Worm (Caenorhabditis elegans) whole organism, young adult: ENCODE results near the gene F57B9.3.

Experiments used
- B0019.2 ChIP-seq: fragments of 200-800 bp; sonication (Bioruptor generic); conservative IDR thresholded peaks from 2 replicates; pipeline ENCODE4 v1.3.6; 2022; ENCODE audit warnings: missing genetic modification reagents, missing genetic modification characterization, missing compliant biosample characterization
- B0336.3 ChIP-seq: fragments of 200-800 bp; sonication (Bioruptor generic); IDR thresholded peaks from 2 replicates; pipeline ENCODE4 v1.3.6; 2022; ENCODE audit warnings: missing genetic modification characterization, missing compliant biosample characterization
- F52B5.7 ChIP-seq: sonication (generic microtip); optimal IDR thresholded peaks from 2 replicates; lab custom pipeline; 2016; ENCODE audit warnings: mild to moderate bottlenecking, missing genetic modification characterization, missing compliant biosample characterization
- K11D2.4 ChIP-seq: fragments of 200-800 bp; sonication (Bioruptor generic); IDR thresholded peaks from 2 replicates; pipeline ENCODE4 v1.3.6; 2022; ENCODE audit warnings: missing genetic modification reagents, missing genetic modification characterization, missing compliant biosample characterization
- K12H6.12 ChIP-seq: fragments of 200-800 bp; sonication (Bioruptor generic); optimal IDR thresholded peaks from 2 replicates; lab custom pipeline; 2018; ENCODE audit warnings: mild to moderate bottlenecking, missing genetic modification characterization, missing compliant biosample characterization
- T07F8.4 ChIP-seq: sonication (generic microtip); optimal IDR thresholded peaks from 2 replicates; lab custom pipeline; 2016; ENCODE audit warnings: mild to moderate bottlenecking, missing genetic modification characterization, moderate library complexity, missing compliant biosample characterization
- Y67H2A.10 ChIP-seq: fragments of 200-800 bp; sonication (Bioruptor generic); conservative IDR thresholded peaks from 2 replicates; pipeline ENCODE4 v1.3.6; 2022; ENCODE audit warnings: missing genetic modification reagents, missing genetic modification characterization, missing compliant biosample characterization
- Y79H2A.3 ChIP-seq: fragments of 200-800 bp; sonication (Bioruptor generic); conservative IDR thresholded peaks from 2 replicates; pipeline ENCODE4 v1.3.6; 2022; ENCODE audit warnings: missing genetic modification reagents, missing genetic modification characterization, missing compliant biosample characterization
- ZK185.1 ChIP-seq: sonication (generic microtip); optimal IDR thresholded peaks from 2 replicates; lab custom pipeline; 2016; ENCODE audit warnings: mild to moderate bottlenecking, missing genetic modification characterization, missing compliant biosample characterization; ENCODE audit not compliant: poor library complexity, severe bottlenecking
- akir-1 ChIP-seq: fragments of 200-800 bp; sonication (Bioruptor generic); optimal IDR thresholded peaks from 2 replicates; lab custom pipeline; 2018; ENCODE audit warnings: mild to moderate bottlenecking, missing genetic modification characterization, moderate library complexity, missing compliant biosample characterization
- atf-7 ChIP-seq: sonication (generic microtip); optimal IDR thresholded peaks from 2 replicates; lab custom pipeline; 2017; ENCODE audit warnings: mild to moderate bottlenecking, missing genetic modification characterization, missing compliant biosample characterization
- attf-5 ChIP-seq: fragments of 200-800 bp; sonication (Bioruptor generic); optimal IDR thresholded peaks from 2 replicates; lab custom pipeline; 2018; ENCODE audit warnings: mild to moderate bottlenecking, missing genetic modification characterization, missing compliant biosample characterization
- ccch-3 ChIP-seq: fragments of 200-800 bp; sonication (Bioruptor generic); optimal IDR thresholded peaks from 2 replicates; lab custom pipeline; 2018; ENCODE audit warnings: mild to moderate bottlenecking, missing genetic modification characterization, missing compliant biosample characterization
- cebp-1 ChIP-seq, 2 experiments: fragments of 200-800 bp in 1 of 2; sonication (Bioruptor generic) in 1 of 2; sonication (generic microtip) in 1 of 2; IDR thresholded peaks in 1 of 2; optimal IDR thresholded peaks in 1 of 2; 2 replicates each; pipeline versions ENCODE4 v1.3.6 to Lab custom; 2017 to 2022; ENCODE audit warnings: missing compliant biosample characterization in 2 of 2, missing genetic modification characterization in 2 of 2, mild to moderate bottlenecking in 1 of 2, missing genetic modification reagents in 1 of 2, moderate library complexity in 1 of 2
- chd-7 ChIP-seq: sonication (generic microtip); optimal IDR thresholded peaks from 2 replicates; lab custom pipeline; 2016; ENCODE audit warnings: mild to moderate bottlenecking, missing genetic modification characterization, moderate library complexity, missing compliant biosample characterization
- die-1 ChIP-seq: sonication (generic microtip); optimal IDR thresholded peaks from 2 replicates; lab custom pipeline; 2016; ENCODE audit warnings: missing genotype, mild to moderate bottlenecking, missing genetic modification characterization, missing compliant biosample characterization
- dpff-1 ChIP-seq: sonication (generic microtip); optimal IDR thresholded peaks from 2 replicates; lab custom pipeline; 2017; ENCODE audit warnings: mild to moderate bottlenecking, missing genetic modification characterization, missing compliant biosample characterization
- him-1 ChIP-seq: sonication (generic microtip); optimal IDR thresholded peaks from 2 replicates; lab custom pipeline; 2016; ENCODE audit warnings: missing genotype, missing genetic modification reagents, missing genetic modification characterization, missing compliant biosample characterization
- hlh-12 ChIP-seq: sonication (generic microtip); optimal IDR thresholded peaks from 2 replicates; lab custom pipeline; 2016; ENCODE audit warnings: missing genetic modification characterization, missing compliant biosample characterization
- hlh-26 ChIP-seq: fragments of 200-800 bp; sonication (Bioruptor generic); conservative IDR thresholded peaks from 2 replicates; pipeline ENCODE4 v1.3.6; 2022; ENCODE audit warnings: missing genetic modification reagents, missing genetic modification characterization, missing compliant biosample characterization
- hmg-1.2 ChIP-seq: fragments of 200-800 bp; sonication (Bioruptor generic); IDR thresholded peaks from 2 replicates; pipeline ENCODE4 v1.3.6; 2022; ENCODE audit warnings: missing genetic modification reagents, missing genetic modification characterization, missing compliant biosample characterization
- lin-26 ChIP-seq: fragments of 200-800 bp; sonication (Bioruptor generic); IDR thresholded peaks from 2 replicates; pipeline ENCODE4 v1.3.6; 2022; ENCODE audit warnings: missing genetic modification reagents, missing genetic modification characterization, missing compliant biosample characterization
- lin-35 ChIP-seq, 3 experiments: fragments of 150-350 bp in 2 of 3; sonication (generic microtip) in 1 of 3; optimal IDR thresholded peaks; 2 replicates each; lab custom pipeline; 2014 to 2018; ENCODE audit warnings: missing biosample characterization in 3 of 3, missing genetic modification characterization in 3 of 3, missing genetic modification reagents in 3 of 3
- lin-40 ChIP-seq: sonication (generic microtip); optimal IDR thresholded peaks from 2 replicates; lab custom pipeline; 2016; ENCODE audit warnings: missing genetic modification characterization, mild to moderate bottlenecking, missing compliant biosample characterization, missing genotype, missing genetic modification reagents
- lin-54 ChIP-seq: fragments of 200-800 bp; sonication (Bioruptor generic); optimal IDR thresholded peaks from 2 replicates; lab custom pipeline; 2018; ENCODE audit warnings: mild to moderate bottlenecking, missing genetic modification characterization, missing compliant biosample characterization
- lir-1 ChIP-seq: fragments of 200-800 bp; sonication (Bioruptor generic); conservative IDR thresholded peaks from 2 replicates; pipeline ENCODE4 v1.3.6; 2022; ENCODE audit warnings: missing genetic modification reagents, missing genetic modification characterization, missing compliant biosample characterization
- mcd-1 ChIP-seq: fragments of 200-800 bp; sonication (Bioruptor generic); IDR thresholded peaks from 2 replicates; pipeline ENCODE4 v1.3.6; 2022; ENCODE audit warnings: missing genetic modification reagents, missing genetic modification characterization, missing compliant biosample characterization
- mxl-1 ChIP-seq: sonication (generic microtip); optimal IDR thresholded peaks from 2 replicates; lab custom pipeline; 2016; ENCODE audit warnings: missing genetic modification characterization, missing compliant biosample characterization
- nfyb-1 ChIP-seq: fragments of 200-800 bp; sonication (Bioruptor generic); IDR thresholded peaks from 2 replicates; pipeline ENCODE4 v1.3.6; 2022; ENCODE audit warnings: missing genetic modification reagents, missing genetic modification characterization, missing compliant biosample characterization
- nhr-80 ChIP-seq: sonication (generic microtip); optimal IDR thresholded peaks from 2 replicates; lab custom pipeline; 2016; ENCODE audit warnings: missing genetic modification characterization, missing compliant biosample characterization
- pha-4 ChIP-seq: fragments of 150-350 bp; sonication (generic microtip); optimal IDR thresholded peaks from 2 replicates; lab custom pipeline; 2014; ENCODE audit warnings: missing biosample characterization, missing genetic modification reagents, missing genetic modification characterization
- snpc-3.4 ChIP-seq: sonication (generic microtip); optimal IDR thresholded peaks from 2 replicates; lab custom pipeline; 2017; ENCODE audit warnings: missing genetic modification characterization, mild to moderate bottlenecking, missing compliant biosample characterization, antibody characterized with exemption, moderate library complexity, missing genotype, missing genetic modification reagents
- snpc-4 ChIP-seq, 5 experiments: fragments of 150-350 bp in 1 of 5; sonication (generic microtip) in 4 of 5; optimal IDR thresholded peaks; 2 replicates each; lab custom pipeline; 2014 to 2018; ENCODE audit warnings: missing genetic modification characterization in 5 of 5, missing biosample characterization in 3 of 5, antibody characterized with exemption in 2 of 5, mild to moderate bottlenecking in 2 of 5, missing compliant biosample characterization in 2 of 5, missing genotype in 2 of 5, moderate library complexity in 2 of 5, missing genetic modification reagents in 1 of 5
- somi-1 ChIP-seq: fragments of 200-800 bp; sonication (Bioruptor generic); optimal IDR thresholded peaks from 2 replicates; lab custom pipeline; 2018; ENCODE audit warnings: mild to moderate bottlenecking, missing genetic modification characterization, missing compliant biosample characterization
- tbx-9 ChIP-seq: sonication (generic microtip); optimal IDR thresholded peaks from 2 replicates; lab custom pipeline; 2016; ENCODE audit warnings: borderline replicate concordance, missing genetic modification characterization, inconsistent platforms, missing compliant biosample characterization
- unc-62 ChIP-seq: fragments of 150-350 bp; optimal IDR thresholded peaks from 2 replicates; lab custom pipeline; 2014; ENCODE audit warnings: missing biosample characterization, missing genetic modification reagents, missing genetic modification characterization
- xnd-1 ChIP-seq: sonication (generic microtip); optimal IDR thresholded peaks from 2 replicates; lab custom pipeline; 2016; ENCODE audit warnings: missing genotype, missing genetic modification reagents, missing genetic modification characterization, missing compliant biosample characterization
- zim-3 ChIP-seq: sonication (generic microtip); optimal IDR thresholded peaks from 2 replicates; lab custom pipeline; 2017; ENCODE audit warnings: mild to moderate bottlenecking, missing genetic modification characterization, moderate library complexity, missing compliant biosample characterization
- ztf-26 ChIP-seq: sonication (generic microtip); optimal IDR thresholded peaks from 2 replicates; lab custom pipeline; 2017; ENCODE audit warnings: missing genetic modification characterization, missing compliant biosample characterization

Gene F57B9.3

ce11 chrIII:6895166-6895565, 44.5 kb upstream of the F57B9.3 start (continued):
- TF ChIP-seq unc-62 (GFP tag; lab: Kevin White, UChicago): peak; percentile 85
- TF ChIP-seq B0336.3 (GFP tag; lab: Robert Waterston, UW): peak; percentile 75
- TF ChIP-seq nhr-80 (tag; lab: Kevin White, UChicago): peak; percentile 94
- TF ChIP-seq cebp-1 (GFP tag; IDR thresholded peaks at IDR 0.05; lab: Robert Waterston, UW): no peak
- TF ChIP-seq cebp-1 (tag; optimal IDR thresholded peaks at IDR 0.05; lab: Kevin White, UChicago): peak; percentile 74
- peak; percentile 25; the same call in 1 of the 2 replicates for TF ChIP-seq lir-1 (GFP tag; lab: Robert Waterston, UW)
- peak; percentile 28 for TF ChIP-seq him-1 (tag; lab: Kevin White, UChicago)
- peak; percentile 74 for TF ChIP-seq lin-40
- TF ChIP-seq lin-26 (GFP tag; lab: Robert Waterston, UW): peak; percentile 41; the same call in 1 of the 2 replicates
- TF ChIP-seq, all 124 proteins: peak for 28

ce11 chrIII:6895677-6896076, 43.9 kb upstream of the F57B9.3 start:
- TF ChIP-seq zim-3 (no peak), attf-5 (GFP tag; lab: Kevin White, UChicago) (no peak), die-1 (no peak), B0336.3 (GFP tag; lab: Robert Waterston, UW) (no peak), tbx-9 (tag; lab: Kevin White, UChicago) (no peak), unc-62 (GFP tag; lab: Kevin White, UChicago) (no peak), atf-7 (no peak), chd-7 (tag; lab: Kevin White, UChicago) (no peak), lin-54 (GFP tag; lab: Kevin White, UChicago) (no peak), T07F8.4 (tag; lab: Kevin White, UChicago) (no peak), Y79H2A.3 (GFP tag; lab: Robert Waterston, UW) (no peak), snpc-3.4 (no peak), cebp-1 (GFP tag; IDR thresholded peaks at IDR 0.05; lab: Robert Waterston, UW) (no peak), cebp-1 (tag; optimal IDR thresholded peaks at IDR 0.05; lab: Kevin White, UChicago) (no peak), B0019.2 (GFP tag; lab: Robert Waterston, UW) (no peak), hlh-26 (GFP tag; lab: Robert Waterston, UW) (no peak), mxl-1 (tag; lab: Kevin White, UChicago) (no peak)

ce11 chrIII:6897587-6898064, 42.0 kb upstream of the F57B9.3 start, which contains the start of gene T07E3.4:
T07E3.4 (plus strand) TSS chrIII:6898014.
- no peak for TF ChIP-seq cebp-1 (GFP tag; IDR thresholded peaks at IDR 0.05; lab: Robert Waterston, UW)
- TF ChIP-seq cebp-1 (tag; optimal IDR thresholded peaks at IDR 0.05; lab: Kevin White, UChicago): peak; percentile 68
- TF ChIP-seq hlh-12 (tag; lab: Kevin White, UChicago): no peak
- TF ChIP-seq K11D2.4: 0 out of 2 replicates have a peak, but pooled peaks have one; percentile 65
- TF ChIP-seq die-1: peak; percentile 0
- no peak for TF ChIP-seq akir-1
- no peak for TF ChIP-seq Y79H2A.3 (GFP tag; lab: Robert Waterston, UW)
- TF ChIP-seq nfyb-1: peak; percentile 33; the same call in 1 of the 2 replicates
- TF ChIP-seq ztf-26 (tag; lab: Kevin White, UChicago): peak; percentile 60
- TF ChIP-seq nhr-80 (tag; lab: Kevin White, UChicago): peak; percentile 35
- peak; percentile 13 for TF ChIP-seq chd-7 (tag; lab: Kevin White, UChicago)
- TF ChIP-seq ccch-3 (GFP tag; lab: Kevin White, UChicago): no peak
- no peak for TF ChIP-seq snpc-4 (GFP tag; optimal IDR thresholded peaks at IDR 0.05; lab: Kevin White, UChicago)
- TF ChIP-seq snpc-4 (tag; optimal IDR thresholded peaks at IDR 0.05; lab: Kevin White, UChicago): peak in 1 of 4 experiments; percentile 15
- TF ChIP-seq lin-26 (GFP tag; lab: Robert Waterston, UW): no peak
- TF ChIP-seq ZK185.1 (tag; lab: Kevin White, UChicago): peak; percentile 51
- TF ChIP-seq atf-7: peak; percentile 38
- peak; percentile 78 for TF ChIP-seq hmg-1.2
- no peak for TF ChIP-seq xnd-1 (tag; lab: Kevin White, UChicago)
- peak; percentile 80 for TF ChIP-seq lin-40
- peak; percentile 45 for TF ChIP-seq pha-4 (tag; lab: Kevin White, UChicago)
- TF ChIP-seq K12H6.12 (tag; lab: Kevin White, UChicago): peak; percentile 28
- no peak for TF ChIP-seq dpff-1 (tag; lab: Kevin White, UChicago)
- TF ChIP-seq somi-1 (GFP tag; lab: Kevin White, UChicago): peak; percentile 78
- no peak for TF ChIP-seq Y67H2A.10
- peak in 1 of 3 experiments; percentile 41 for TF ChIP-seq lin-35 (GFP tag; optimal IDR thresholded peaks at IDR 0.05; lab: Kevin White, UChicago)
- TF ChIP-seq F52B5.7 (tag; lab: Kevin White, UChicago): no peak
- peak; percentile 36; the same call in 1 of the 2 replicates for TF ChIP-seq mcd-1 (GFP tag; lab: Robert Waterston, UW)
- no peak for TF ChIP-seq mxl-1 (tag; lab: Kevin White, UChicago)
